Worm (Caenorhabditis elegans) whole organism, L4 larva: ENCODE results near the gene mex-5.

Experiments used
- F10B5.3 ChIP-seq: sonication (generic microtip); optimal IDR thresholded peaks from 2 replicates; lab custom pipeline; 2016; ENCODE audit warnings: mild to moderate bottlenecking, missing genetic modification characterization, missing compliant biosample characterization
- F49E8.2 ChIP-seq: sonication (generic microtip); optimal IDR thresholded peaks from 2 replicates; lab custom pipeline; 2016; ENCODE audit warnings: missing compliant biosample characterization, mild to moderate bottlenecking, missing genetic modification characterization, borderline replicate concordance
- T20F7.1 ChIP-seq: fragments of 200-800 bp; sonication (Bioruptor generic); optimal IDR thresholded peaks from 2 replicates; lab custom pipeline; 2018; ENCODE audit warnings: mild to moderate bottlenecking, missing genetic modification characterization, missing compliant biosample characterization
- Y75B8A.6 ChIP-seq: fragments of 200-800 bp; sonication (Bioruptor generic); IDR thresholded peaks from 2 replicates; pipeline ENCODE4 v1.3.6; 2022; ENCODE audit warnings: missing genetic modification reagents, missing genetic modification characterization, missing compliant biosample characterization
- aha-1 ChIP-seq: fragments of 150-350 bp; peaks from one replicate; lab custom pipeline; 2014; ENCODE audit warnings: missing biosample characterization, missing genetic modification characterization
- aly-2 ChIP-seq: sonication (generic microtip); optimal IDR thresholded peaks from 2 replicates; lab custom pipeline; 2018; ENCODE audit warnings: missing biosample characterization, missing genetic modification characterization
- ama-1 ChIP-seq: fragments of 150-350 bp; optimal IDR thresholded peaks from 2 replicates; lab custom pipeline; 2014; ENCODE audit warnings: inconsistent platforms, mixed read lengths
- attf-4 ChIP-seq: sonication (generic microtip); optimal IDR thresholded peaks from 3 replicates; lab custom pipeline; 2017; ENCODE audit warnings: missing biosample characterization, missing genetic modification characterization
- ceh-20 ChIP-seq: fragments of 200-800 bp; sonication (Bioruptor generic); IDR thresholded peaks from 2 replicates; pipeline ENCODE4 v1.3.6; 2022; ENCODE audit warnings: missing genetic modification reagents, missing genetic modification characterization, missing compliant biosample characterization
- ceh-44 ChIP-seq: fragments of 200-800 bp; sonication (Bioruptor generic); IDR thresholded peaks from 2 replicates; pipeline ENCODE4 v1.3.6; 2022; ENCODE audit warnings: missing genetic modification reagents, missing genetic modification characterization, missing compliant biosample characterization
- ceh-82 ChIP-seq: sonication (generic microtip); optimal IDR thresholded peaks from 2 replicates; lab custom pipeline; 2017; ENCODE audit warnings: missing biosample characterization, missing genetic modification characterization
- ces-1 ChIP-seq: fragments of 150-350 bp; sonication (generic microtip); optimal IDR thresholded peaks from 4 replicates; lab custom pipeline; 2014; ENCODE audit warnings: missing biosample characterization, missing genetic modification reagents, missing genetic modification characterization
- cey-2 ChIP-seq: sonication (generic microtip); optimal IDR thresholded peaks from 3 replicates; lab custom pipeline; 2017; ENCODE audit warnings: missing genetic modification characterization, mild to moderate bottlenecking, missing compliant biosample characterization, antibody characterized with exemption, borderline replicate concordance; ENCODE audit not compliant: insufficient read depth
- ctbp-1 ChIP-seq: fragments of 200-800 bp; sonication (Bioruptor generic); IDR thresholded peaks from 2 replicates; pipeline ENCODE4 v1.3.6; 2022; ENCODE audit warnings: missing genetic modification reagents, missing genetic modification characterization, missing compliant biosample characterization
- daf-16 ChIP-seq, 3 experiments: sonication (generic microtip); optimal IDR thresholded peaks; 2 replicates each; lab custom pipeline; 2016 to 2017; ENCODE audit warnings: missing genetic modification characterization in 3 of 3, missing genetic modification reagents in 3 of 3, mild to moderate bottlenecking in 2 of 3, missing compliant biosample characterization in 2 of 3, missing biosample characterization in 1 of 3, moderate library complexity in 1 of 3
- dmd-6 ChIP-seq: fragments of 200-800 bp; sonication (Bioruptor generic); IDR thresholded peaks from 2 replicates; pipeline ENCODE4 v1.3.6; 2022; ENCODE audit warnings: missing genetic modification reagents, missing genetic modification characterization, missing compliant biosample characterization
- dmd-8 ChIP-seq: fragments of 200-800 bp; sonication (Bioruptor generic); IDR thresholded peaks from 2 replicates; pipeline ENCODE4 v1.3.6; 2022; ENCODE audit warnings: missing genetic modification characterization, missing compliant biosample characterization
- dmd-9 ChIP-seq: fragments of 200-800 bp; sonication (Bioruptor generic); IDR thresholded peaks from 2 replicates; pipeline ENCODE4 v1.3.6; 2022; ENCODE audit warnings: missing genetic modification reagents, missing genetic modification characterization, missing compliant biosample characterization
- dpl-1 ChIP-seq: fragments of 150-350 bp; optimal IDR thresholded peaks from 2 replicates; lab custom pipeline; 2014; ENCODE audit warnings: missing biosample characterization, missing genetic modification reagents, missing genetic modification characterization
- egl-43 ChIP-seq: fragments of 200-800 bp; sonication (Bioruptor generic); IDR thresholded peaks from 2 replicates; pipeline ENCODE4 v1.3.6; 2022; ENCODE audit warnings: missing genetic modification reagents, missing genetic modification characterization, missing compliant biosample characterization
- fos-1 ChIP-seq: fragments of 150-350 bp; optimal IDR thresholded peaks from 2 replicates; lab custom pipeline; 2014; ENCODE audit warnings: missing biosample characterization, missing genetic modification characterization
- gei-8 ChIP-seq: fragments of 200-800 bp; sonication (Bioruptor generic); optimal IDR thresholded peaks from 2 replicates; lab custom pipeline; 2018; ENCODE audit warnings: mild to moderate bottlenecking, missing genetic modification characterization, missing compliant biosample characterization
- hif-1 ChIP-seq, 2 experiments: sonication (generic microtip); optimal IDR thresholded peaks; 2 replicates each; lab custom pipeline; 2016 to 2017; ENCODE audit warnings: missing compliant biosample characterization in 2 of 2, missing genetic modification characterization in 2 of 2, missing genetic modification reagents in 2 of 2, missing genotype in 2 of 2, mild to moderate bottlenecking in 1 of 2
- hlh-11 ChIP-seq: fragments of 200-800 bp; sonication (Bioruptor generic); optimal IDR thresholded peaks from 2 replicates; lab custom pipeline; 2018; ENCODE audit warnings: mild to moderate bottlenecking, missing genetic modification characterization, missing compliant biosample characterization
- hmg-1.1 ChIP-seq: fragments of 200-800 bp; sonication (Bioruptor generic); IDR thresholded peaks from 2 replicates; pipeline ENCODE4 v1.3.6; 2022; ENCODE audit warnings: missing genetic modification reagents, missing genetic modification characterization, missing compliant biosample characterization
- lim-7 ChIP-seq: fragments of 200-800 bp; sonication (Bioruptor generic); IDR thresholded peaks from 2 replicates; pipeline ENCODE4 v1.3.6; 2022; ENCODE audit warnings: missing genetic modification characterization, missing compliant biosample characterization
- lin-1 ChIP-seq: fragments of 200-800 bp; sonication (Bioruptor generic); IDR thresholded peaks from 2 replicates; pipeline ENCODE4 v1.3.6; 2022; ENCODE audit warnings: missing genetic modification reagents, missing genetic modification characterization, missing compliant biosample characterization
- lin-38 ChIP-seq: fragments of 200-800 bp; sonication (Bioruptor generic); IDR thresholded peaks from 2 replicates; pipeline ENCODE4 v1.3.6; 2022; ENCODE audit warnings: missing genetic modification reagents, missing genetic modification characterization, missing compliant biosample characterization
- lir-3 ChIP-seq: sonication (generic microtip); optimal IDR thresholded peaks from 2 replicates; lab custom pipeline; 2016; ENCODE audit warnings: mild to moderate bottlenecking, missing genetic modification characterization, missing compliant biosample characterization
- lsy-2 ChIP-seq, 2 experiments: fragments of 150-350 bp in 1 of 2; sonication (generic microtip) in 1 of 2; optimal IDR thresholded peaks; 2 replicates each; lab custom pipeline; 2014 to 2017; ENCODE audit warnings: missing biosample characterization in 2 of 2, missing genetic modification characterization in 2 of 2
- mdl-1 ChIP-seq, 2 experiments: fragments of 150-350 bp in 1 of 2; sonication (generic microtip) in 1 of 2; optimal IDR thresholded peaks; 2 replicates each; lab custom pipeline; 2014 to 2017; ENCODE audit warnings: missing biosample characterization in 2 of 2, missing genetic modification characterization in 2 of 2
- mdt-29 ChIP-seq: fragments of 200-800 bp; sonication (Bioruptor generic); IDR thresholded peaks from 2 replicates; pipeline ENCODE4 v1.3.6; 2022; ENCODE audit warnings: missing genetic modification reagents, missing genetic modification characterization, missing compliant biosample characterization
- mxl-3 ChIP-seq: fragments of 200-800 bp; sonication (Bioruptor generic); optimal IDR thresholded peaks from 2 replicates; lab custom pipeline; 2018; ENCODE audit warnings: mild to moderate bottlenecking, missing genetic modification characterization, missing compliant biosample characterization
- nhr-10 ChIP-seq: fragments of 150-350 bp; optimal IDR thresholded peaks from 2 replicates; lab custom pipeline; 2014; ENCODE audit warnings: missing biosample characterization, missing genetic modification characterization
- nhr-25 ChIP-seq: sonication (generic microtip); optimal IDR thresholded peaks from 2 replicates; lab custom pipeline; 2017; ENCODE audit warnings: missing genetic modification characterization, mild to moderate bottlenecking, missing compliant biosample characterization, antibody characterized with exemption, moderate library complexity, borderline replicate concordance; ENCODE audit not compliant: insufficient read depth
- nhr-28 ChIP-seq: fragments of 150-350 bp; optimal IDR thresholded peaks from 2 replicates; lab custom pipeline; 2014; ENCODE audit warnings: missing biosample characterization, missing genetic modification characterization
- nhr-42 ChIP-seq: fragments of 200-800 bp; sonication (Bioruptor generic); IDR thresholded peaks from 2 replicates; pipeline ENCODE4 v1.3.6; 2022; ENCODE audit warnings: missing genetic modification characterization, missing compliant biosample characterization
- nhr-6 ChIP-seq: fragments of 150-350 bp; optimal IDR thresholded peaks from 2 replicates; lab custom pipeline; 2014; ENCODE audit warnings: missing biosample characterization, missing genetic modification characterization
- nhr-76 ChIP-seq: fragments of 150-350 bp; optimal IDR thresholded peaks from 2 replicates; lab custom pipeline; 2014; ENCODE audit warnings: missing biosample characterization, missing genetic modification characterization
- php-3 ChIP-seq: fragments of 200-800 bp; sonication (Bioruptor generic); IDR thresholded peaks from 2 replicates; pipeline ENCODE4 v1.3.6; 2022; ENCODE audit warnings: missing genetic modification reagents, missing genetic modification characterization, missing compliant biosample characterization
- pqm-1 ChIP-seq: sonication (generic microtip); optimal IDR thresholded peaks from 2 replicates; lab custom pipeline; 2017; ENCODE audit warnings: missing biosample characterization, missing genetic modification characterization
- rbr-2 ChIP-seq: sonication (generic microtip); optimal IDR thresholded peaks from 2 replicates; lab custom pipeline; 2016; ENCODE audit warnings: missing genotype, missing genetic modification characterization, missing compliant biosample characterization
- saeg-2 ChIP-seq: fragments of 200-800 bp; sonication (Bioruptor generic); IDR thresholded peaks from 2 replicates; pipeline ENCODE4 v1.3.6; 2022; ENCODE audit warnings: missing genetic modification reagents, missing genetic modification characterization, missing compliant biosample characterization
- snpc-1.2 ChIP-seq: fragments of 200-800 bp; sonication (Bioruptor generic); IDR thresholded peaks from 2 replicates; pipeline ENCODE4 v1.3.6; 2022; ENCODE audit warnings: missing genetic modification reagents, missing genetic modification characterization, missing compliant biosample characterization
- spr-1 ChIP-seq: sonication (generic microtip); optimal IDR thresholded peaks from 2 replicates; lab custom pipeline; 2016; ENCODE audit warnings: mild to moderate bottlenecking, missing genetic modification characterization, missing compliant biosample characterization
- tra-1 ChIP-seq: fragments of 200-800 bp; sonication (Bioruptor generic); IDR thresholded peaks from 2 replicates; pipeline ENCODE4 v1.3.6; 2022; ENCODE audit warnings: missing genetic modification reagents, missing genetic modification characterization, missing compliant biosample characterization
- unc-62 ChIP-seq, 3 experiments: fragments of 150-350 bp in 1 of 3; sonication (generic microtip); optimal IDR thresholded peaks in 2 of 3; peaks in 1 of 3; 1 replicate in 1 of 3; 2 replicates in 2 of 3; lab custom pipeline; 2014 to 2017; ENCODE audit warnings: missing biosample characterization in 3 of 3, missing genetic modification characterization in 3 of 3, missing genetic modification reagents in 3 of 3, missing genotype in 1 of 3
- zfp-2 ChIP-seq: sonication (generic microtip); optimal IDR thresholded peaks from 2 replicates; lab custom pipeline; 2016; ENCODE audit warnings: mild to moderate bottlenecking, missing genetic modification characterization, missing compliant biosample characterization
- zip-11 ChIP-seq: fragments of 200-800 bp; sonication (Bioruptor generic); IDR thresholded peaks from 2 replicates; pipeline ENCODE4 v1.3.6; 2022; ENCODE audit warnings: missing genetic modification characterization, missing compliant biosample characterization
- ztf-11 ChIP-seq: fragments of 150-350 bp; optimal IDR thresholded peaks from 2 replicates; lab custom pipeline; 2014; ENCODE audit warnings: missing biosample characterization, missing genetic modification characterization
- ztf-7 ChIP-seq: fragments of 150-350 bp; optimal IDR thresholded peaks from 2 replicates; lab custom pipeline; 2014; ENCODE audit warnings: missing biosample characterization, missing genetic modification characterization

The mex-5 gene

ce11 chrIV:13327064-13327463 is 26.5 kb upstream of the mex-5 start:
- no peak for TF ChIP-seq mdt-29 (GFP tag; lab: Robert Waterston, UW)
- no peak for TF ChIP-seq attf-4
- no peak for TF ChIP-seq zfp-2 (tag; lab: Kevin White, UChicago)
- peak; percentile 61 for TF ChIP-seq hlh-11 (tag; lab: Kevin White, UChicago)
- TF ChIP-seq nhr-25: no peak
- TF ChIP-seq T20F7.1 (GFP tag; lab: Kevin White, UChicago): peak; percentile 35
- no peak for TF ChIP-seq Y75B8A.6 (GFP tag; lab: Robert Waterston, UW)
- no peak for TF ChIP-seq F10B5.3
- TF ChIP-seq nhr-76 (tag; lab: Kevin White, UChicago): no peak
- TF ChIP-seq zip-11 (GFP tag; lab: Robert Waterston, UW): no peak
- no peak for TF ChIP-seq dmd-8 (GFP tag; lab: Robert Waterston, UW)
- TF ChIP-seq mxl-3 (GFP tag; lab: Kevin White, UChicago): no peak
- TF ChIP-seq saeg-2 (GFP tag; lab: Robert Waterston, UW): no peak
- no peak for TF ChIP-seq snpc-1.2 (GFP tag; lab: Robert Waterston, UW)
- TF ChIP-seq F49E8.2 (tag; lab: Kevin White, UChicago): no peak
- TF ChIP-seq nhr-6 (tag; lab: Kevin White, UChicago): no peak
- no peak for TF ChIP-seq lin-38 (GFP tag; lab: Robert Waterston, UW)
- peak; percentile 70 for TF ChIP-seq ceh-20 (GFP tag; lab: Robert Waterston, UW)
- TF ChIP-seq aly-2 (tag; lab: Kevin White, UChicago): no peak
- TF ChIP-seq egl-43 (GFP tag; lab: Robert Waterston, UW): no peak
- TF ChIP-seq lim-7 (GFP tag; lab: Robert Waterston, UW): no peak
- TF ChIP-seq dpl-1 (GFP tag; lab: Kevin White, UChicago): no peak
- no peak for TF ChIP-seq ztf-11
- peak; percentile 97 for TF ChIP-seq dmd-6 (GFP tag; lab: Robert Waterston, UW)
- TF ChIP-seq ama-1 (lab: Kevin White, UChicago): no peak
- TF ChIP-seq spr-1 (tag; lab: Kevin White, UChicago): no peak
- no peak for TF ChIP-seq rbr-2
- no peak for TF ChIP-seq lir-3
- peak; percentile 72; the same call in 1 of the 2 replicates for TF ChIP-seq tra-1
- no peak for TF ChIP-seq fos-1 (tag; lab: Kevin White, UChicago)
- TF ChIP-seq ces-1 (GFP tag; lab: Kevin White, UChicago): no peak
- TF ChIP-seq hif-1 (tag; optimal IDR thresholded peaks at IDR 0.05; lab: Kevin White, UChicago): no peak
- no peak for TF ChIP-seq ztf-7
- no peak for TF ChIP-seq ctbp-1 (GFP tag; lab: Robert Waterston, UW)
- TF ChIP-seq hmg-1.1: no peak
- peak; percentile 24 for TF ChIP-seq aha-1 (tag; lab: Kevin White, UChicago)
- no peak for TF ChIP-seq ceh-44 (GFP tag; lab: Robert Waterston, UW)
- no peak for TF ChIP-seq nhr-10 (tag; lab: Kevin White, UChicago)
- no peak for TF ChIP-seq mdl-1 (tag; optimal IDR thresholded peaks at IDR 0.05; lab: Kevin White, UChicago)
- no peak for TF ChIP-seq daf-16 (GFP tag; optimal IDR thresholded peaks at IDR 0.05; lab: Kevin White, UChicago)
- TF ChIP-seq daf-16 (tag; optimal IDR thresholded peaks at IDR 0.05; lab: Kevin White, UChicago): peak; percentile 72
- TF ChIP-seq lsy-2 (tag; optimal IDR thresholded peaks at IDR 0.05; lab: Kevin White, UChicago): peak in 1 of 2 experiments; percentile 39
- TF ChIP-seq php-3 (GFP tag; lab: Robert Waterston, UW): peak; percentile 83
- TF ChIP-seq nhr-28 (tag; lab: Kevin White, UChicago): peak; percentile 89
- no peak for TF ChIP-seq ceh-82 (tag; lab: Kevin White, UChicago)
- peak in 1 of 2 experiments; percentile 56 for TF ChIP-seq unc-62 (GFP tag; optimal IDR thresholded peaks at IDR 0.05 in 1 of 2; lab: Kevin White, UChicago)
- TF ChIP-seq unc-62 (tag; optimal IDR thresholded peaks at IDR 0.05; lab: Kevin White, UChicago): no peak
- TF ChIP-seq gei-8 (GFP tag; lab: Kevin White, UChicago): no peak
- TF ChIP-seq lin-1 (GFP tag; lab: Robert Waterston, UW): peak; percentile 60; the same call in 1 of the 2 replicates
- no peak for TF ChIP-seq dmd-9 (GFP tag; lab: Robert Waterston, UW)
- TF ChIP-seq cey-2: no peak
- TF ChIP-seq nhr-42 (GFP tag; lab: Robert Waterston, UW): no peak
- peak; percentile 96 for TF ChIP-seq pqm-1 (tag; lab: Kevin White, UChicago)
